Fruit fly (Drosophila melanogaster) whole organism, embryonic: Measurements from ENCODE around the gene Est-P.

Experiments
- Ada2b ChIP-seq: fragments of 200-800 bp; sonication (Bioruptor generic); IDR thresholded peaks from 2 replicates; pipeline ENCODE4 v1.3.6; 2022; ENCODE audit warnings: missing biosample characterization, missing genetic modification characterization
- B-H2 ChIP-seq: fragments of 200-800 bp; sonication (Bioruptor generic); optimal IDR thresholded peaks from 2 replicates; lab custom pipeline; 2018; ENCODE audit warnings: missing biosample characterization, mild to moderate bottlenecking, missing genetic modification characterization
- CG10147 ChIP-seq: fragments of 200-800 bp; sonication (Bioruptor generic); optimal IDR thresholded peaks from 2 replicates; lab custom pipeline; 2019; ENCODE audit warnings: missing biosample characterization, mild to moderate bottlenecking, missing genetic modification characterization, moderate library complexity
- CG11093 ChIP-seq: fragments of 200-800 bp; sonication (Bioruptor generic); IDR thresholded peaks from 3 replicates; pipeline ENCODE4 v1.3.6; 2022; ENCODE audit warnings: missing biosample characterization, missing genetic modification characterization
- CG11695 ChIP-seq: fragments of 200-800 bp; sonication (Bioruptor generic); IDR thresholded peaks from 3 replicates; pipeline ENCODE4 v1.3.6; 2022; ENCODE audit warnings: missing biosample characterization, missing genetic modification characterization
- CG14014 ChIP-seq: fragments of 200-800 bp; sonication (Bioruptor generic); IDR thresholded peaks from 2 replicates; pipeline ENCODE4 v1.3.6; 2022; ENCODE audit warnings: missing biosample characterization, missing genetic modification characterization
- CG14050 ChIP-seq: fragments of 200-800 bp; sonication (Bioruptor generic); IDR thresholded peaks from 3 replicates; pipeline ENCODE4 v1.3.6; 2022; ENCODE audit warnings: missing biosample characterization, missing genetic modification characterization
- CG31224 ChIP-seq: fragments of 200-800 bp; sonication (Bioruptor generic); IDR thresholded peaks from 2 replicates; pipeline ENCODE4 v1.3.6; 2022; ENCODE audit warnings: missing biosample characterization, missing genetic modification characterization
- CG33557 ChIP-seq: fragments of 200-800 bp; sonication (Bioruptor generic); optimal IDR thresholded peaks from 2 replicates; lab custom pipeline; 2019; ENCODE audit warnings: missing biosample characterization, mild to moderate bottlenecking, missing genetic modification characterization, moderate library complexity
- CG3995 ChIP-seq: fragments of 200-800 bp; sonication (Bioruptor generic); optimal IDR thresholded peaks from 3 replicates; lab custom pipeline; 2016; ENCODE audit warnings: missing biosample characterization, missing genetic modification characterization
- CG4424 ChIP-seq: fragments of 200-800 bp; sonication (Bioruptor generic); optimal IDR thresholded peaks from 3 replicates; lab custom pipeline; 2016; ENCODE audit warnings: missing biosample characterization, missing genetic modification characterization
- CG4820 ChIP-seq: fragments of 200-800 bp; sonication (Bioruptor generic); optimal IDR thresholded peaks from 3 replicates; lab custom pipeline; 2016; ENCODE audit warnings: missing biosample characterization, missing genetic modification characterization
- CG4854 ChIP-seq: fragments of 200-800 bp; sonication (Bioruptor generic); optimal IDR thresholded peaks from 2 replicates; lab custom pipeline; 2016; ENCODE audit warnings: missing biosample characterization, missing genetic modification characterization, inconsistent platforms
- CG7556 ChIP-seq: fragments of 200-800 bp; sonication (Bioruptor generic); optimal IDR thresholded peaks from 2 replicates; lab custom pipeline; 2017; ENCODE audit warnings: missing biosample characterization, mild to moderate bottlenecking, missing genetic modification characterization
- CG7786 ChIP-seq: fragments of 200-800 bp; sonication (Bioruptor generic); optimal IDR thresholded peaks from 2 replicates; lab custom pipeline; 2016; ENCODE audit warnings: missing biosample characterization, missing genetic modification characterization
- Camta ChIP-seq: fragments of 200-800 bp; sonication (Bioruptor generic); optimal IDR thresholded peaks from 2 replicates; lab custom pipeline; 2016; ENCODE audit warnings: missing biosample characterization, missing genetic modification characterization
- CrebB ChIP-seq: fragments of 200-800 bp; sonication (Bioruptor generic); optimal IDR thresholded peaks from 3 replicates; lab custom pipeline; 2018; ENCODE audit warnings: missing biosample characterization, mild to moderate bottlenecking, missing genetic modification characterization
- Dad ChIP-seq: fragments of 200-800 bp; sonication (Bioruptor generic); optimal IDR thresholded peaks from 3 replicates; lab custom pipeline; 2016; ENCODE audit warnings: missing biosample characterization, missing genetic modification characterization
- H15 ChIP-seq: fragments of 200-800 bp; sonication (Bioruptor generic); IDR thresholded peaks from 3 replicates; pipeline ENCODE4 v1.3.6; 2022; ENCODE audit warnings: missing biosample characterization, missing genetic modification characterization
- HLH54F ChIP-seq: fragments of 200-800 bp; sonication (Bioruptor generic); optimal IDR thresholded peaks from 3 replicates; lab custom pipeline; 2016; ENCODE audit warnings: missing biosample characterization, missing genetic modification characterization
- Med ChIP-seq: fragments of 200-800 bp; sonication (Bioruptor generic); peaks from one replicate; lab custom pipeline; 2016; ENCODE audit warnings: missing biosample characterization, missing genetic modification characterization, mild to moderate bottlenecking, inconsistent platforms, moderate library complexity
- NfI ChIP-seq: fragments of 200-800 bp; sonication (Bioruptor generic); optimal IDR thresholded peaks from 3 replicates; lab custom pipeline; 2018; ENCODE audit warnings: missing biosample characterization, mild to moderate bottlenecking, missing genetic modification characterization, moderate library complexity
- Oaz ChIP-seq: fragments of 200-800 bp; sonication (Bioruptor generic); IDR thresholded peaks from 2 replicates; pipeline ENCODE4 v1.3.6; 2022; ENCODE audit warnings: missing biosample characterization, missing genetic modification characterization
- Poxn ChIP-seq: fragments of 200-800 bp; sonication (Bioruptor generic); IDR thresholded peaks from 2 replicates; pipeline ENCODE4 v1.3.6; 2022; ENCODE audit warnings: missing biosample characterization, missing genetic modification characterization
- Ptx1 ChIP-seq: fragments of 200-800 bp; sonication (Bioruptor generic); IDR thresholded peaks from 2 replicates; pipeline ENCODE4 v1.3.6; 2022; ENCODE audit warnings: missing biosample characterization, missing genetic modification characterization
- Rfx ChIP-seq: fragments of 200-800 bp; sonication (Bioruptor generic); IDR thresholded peaks from 2 replicates; pipeline ENCODE4 v1.3.6; 2022; ENCODE audit warnings: missing biosample characterization, missing genetic modification characterization
- Sry-δ ChIP-seq: fragments of 200-800 bp; sonication (Bioruptor generic); optimal IDR thresholded peaks from 2 replicates; lab custom pipeline; 2016; ENCODE audit warnings: missing biosample characterization, missing genetic modification characterization
- Stat92E ChIP-seq, 3 experiments: fragments of >200 bp in 2 of 3; fragments of 200-800 bp in 1 of 3; sonication (Bioruptor generic) in 1 of 3; optimal IDR thresholded peaks; 2 replicates each; lab custom pipeline; 2017 to 2019; ENCODE audit warnings: missing biosample characterization in 3 of 3, missing genetic modification characterization in 3 of 3, mild to moderate bottlenecking in 1 of 3, moderate library complexity in 1 of 3
- ap ChIP-seq: fragments of 200-800 bp; sonication (Bioruptor generic); IDR thresholded peaks from 2 replicates; pipeline ENCODE4 v1.3.6; 2022; ENCODE audit warnings: missing biosample characterization, missing genetic modification characterization
- ara ChIP-seq: fragments of 200-800 bp; sonication (Bioruptor generic); IDR thresholded peaks from 2 replicates; pipeline ENCODE4 v1.3.6; 2022; ENCODE audit warnings: missing biosample characterization, missing genetic modification characterization
- bigmax ChIP-seq: fragments of 200-800 bp; sonication (Bioruptor generic); optimal IDR thresholded peaks from 2 replicates; lab custom pipeline; 2018; ENCODE audit warnings: missing biosample characterization, mild to moderate bottlenecking, missing genetic modification characterization
- bowl ChIP-seq: fragments of 200-800 bp; sonication (Bioruptor generic); IDR thresholded peaks from 2 replicates; pipeline ENCODE4 v1.3.6; 2022; ENCODE audit warnings: missing biosample characterization, missing genetic modification characterization
- danr ChIP-seq: fragments of 200-800 bp; sonication (Bioruptor generic); IDR thresholded peaks from 2 replicates; pipeline ENCODE4 v1.3.6; 2022; ENCODE audit warnings: missing biosample characterization, missing genetic modification characterization
- dm ChIP-seq: fragments of 200-800 bp; sonication (Bioruptor generic); optimal IDR thresholded peaks from 3 replicates; lab custom pipeline; 2016; ENCODE audit warnings: missing biosample characterization, missing genetic modification characterization
- dmrt11E ChIP-seq: fragments of 200-800 bp; sonication (Bioruptor generic); optimal IDR thresholded peaks from 3 replicates; lab custom pipeline; 2018; ENCODE audit warnings: missing biosample characterization, mild to moderate bottlenecking, missing genetic modification characterization, moderate library complexity
- ftz-f1 ChIP-seq: fragments of 200-800 bp; sonication (Bioruptor generic); optimal IDR thresholded peaks from 2 replicates; lab custom pipeline; 2016; ENCODE audit warnings: missing biosample characterization, missing genetic modification characterization
- gro ChIP-seq: fragments of 200-800 bp; sonication (Bioruptor generic); optimal IDR thresholded peaks from 2 replicates; lab custom pipeline; 2016; ENCODE audit warnings: missing biosample characterization, missing genetic modification characterization
- gsb ChIP-seq: fragments of 200-800 bp; sonication (Bioruptor generic); IDR thresholded peaks from 2 replicates; pipeline ENCODE4 v1.3.6; 2022; ENCODE audit warnings: missing biosample characterization, missing genetic modification characterization
- gt ChIP-seq: fragments of 200-800 bp; sonication (Bioruptor generic); IDR thresholded peaks from 2 replicates; pipeline ENCODE4 v1.3.6; 2022; ENCODE audit warnings: missing biosample characterization, missing genetic modification characterization
- hb ChIP-seq: fragments of 200-800 bp; sonication (Bioruptor generic); IDR thresholded peaks from 3 replicates; pipeline ENCODE4 v1.3.6; 2022; ENCODE audit warnings: missing biosample characterization, missing genetic modification characterization; ENCODE audit not compliant: partially characterized antibody
- lmd ChIP-seq: fragments of 200-800 bp; sonication (Bioruptor generic); IDR thresholded peaks from 2 replicates; pipeline ENCODE4 v1.3.6; 2022; ENCODE audit warnings: missing biosample characterization, missing genetic modification characterization
- lola ChIP-seq, 3 experiments: fragments of >200 bp in 2 of 3; fragments of 200-800 bp in 1 of 3; sonication (Bioruptor generic) in 1 of 3; optimal IDR thresholded peaks; 2 replicates each; lab custom pipeline; 2017 to 2019; ENCODE audit warnings: missing biosample characterization in 3 of 3, missing genetic modification characterization in 3 of 3, mild to moderate bottlenecking in 1 of 3, moderate library complexity in 1 of 3
- oc ChIP-seq: fragments of 200-800 bp; sonication (Bioruptor generic); optimal IDR thresholded peaks from 2 replicates; lab custom pipeline; 2018; ENCODE audit warnings: missing biosample characterization, mild to moderate bottlenecking, missing genetic modification characterization, moderate library complexity
- prd ChIP-seq, 3 experiments: fragments of >200 bp in 2 of 3; fragments of 200-800 bp in 1 of 3; sonication (Bioruptor generic) in 1 of 3; optimal IDR thresholded peaks in 2 of 3; IDR thresholded peaks in 1 of 3; 2 replicates in 2 of 3; 3 replicates in 1 of 3; pipeline versions ENCODE4 v1.3.6 to Lab custom; 2017 to 2022; ENCODE audit warnings: missing biosample characterization in 1 of 3, missing genetic modification characterization in 1 of 3
- row ChIP-seq: fragments of 200-800 bp; sonication (Bioruptor generic); IDR thresholded peaks from 3 replicates; pipeline ENCODE4 v1.3.6; 2022; ENCODE audit warnings: missing biosample characterization, missing genetic modification characterization
- sens ChIP-seq: fragments of 200-800 bp; sonication (Bioruptor generic); peaks from one replicate; lab custom pipeline; 2016; ENCODE audit warnings: missing biosample characterization, missing genetic modification characterization
- sisA ChIP-seq: fragments of 200-800 bp; sonication (Bioruptor generic); IDR thresholded peaks from 2 replicates; pipeline ENCODE4 v1.3.6; 2022; ENCODE audit warnings: missing biosample characterization, missing genetic modification characterization
- so ChIP-seq: fragments of 200-800 bp; sonication (Bioruptor generic); IDR thresholded peaks from 3 replicates; pipeline ENCODE4 v1.3.6; 2022; ENCODE audit warnings: missing biosample characterization, missing genetic modification characterization
- tll ChIP-seq, 2 experiments: fragments of 200-800 bp in 1 of 2; fragments of >200 bp in 1 of 2; sonication (Bioruptor generic) in 1 of 2; optimal IDR thresholded peaks; 2 replicates each; lab custom pipeline; 2017 to 2019; ENCODE audit warnings: missing biosample characterization in 2 of 2, missing genetic modification characterization in 2 of 2, mild to moderate bottlenecking in 1 of 2, moderate library complexity in 1 of 2
- trem ChIP-seq: fragments of 200-800 bp; optimal IDR thresholded peaks from 3 replicates; lab custom pipeline; 2019; ENCODE audit warnings: missing biosample characterization, mild to moderate bottlenecking, missing genetic modification characterization, moderate library complexity
- wek ChIP-seq: fragments of 200-800 bp; sonication (Bioruptor generic); optimal IDR thresholded peaks from 3 replicates; lab custom pipeline; 2018; ENCODE audit warnings: missing biosample characterization, mild to moderate bottlenecking, missing genetic modification characterization, moderate library complexity
- zfh1 ChIP-seq: fragments of 200-800 bp; sonication (Bioruptor generic); IDR thresholded peaks from 3 replicates; pipeline ENCODE4 v1.3.6; 2022; ENCODE audit warnings: missing biosample characterization, missing genetic modification characterization

Gene Est-P

dm6 chr3L:12162156-12162682 is 28.3 kb upstream of the Est-P start (continued):
- TF ChIP-seq oc (tag; lab: Kevin White, UChicago) = no peak
- TF ChIP-seq HLH54F = no peak
- TF ChIP-seq bowl (GFP tag; lab: Robert Waterston, UW) = no peak
- no peak for TF ChIP-seq CG11695 (GFP tag; lab: Robert Waterston, UW)
- no peak for TF ChIP-seq bigmax
- TF ChIP-seq so (GFP tag; lab: Robert Waterston, UW) = 0 out of 3 replicates have a peak, but pooled peaks have one; percentile 3
- TF ChIP-seq CG33557 (GFP tag; lab: Kevin White, UChicago) = no peak
- TF ChIP-seq CG4424 (GFP tag; lab: Kevin White, UChicago) = no peak
- TF ChIP-seq danr (GFP tag; lab: Robert Waterston, UW) = no peak
- no peak for TF ChIP-seq CG4854 (GFP tag; lab: Kevin White, UChicago)
- no peak for TF ChIP-seq Sry-δ (GFP tag; lab: Kevin White, UChicago)
- TF ChIP-seq B-H2 (GFP tag; lab: Kevin White, UChicago) = no peak
- no peak for TF ChIP-seq Camta
- no peak for TF ChIP-seq hb
- peak; percentile 13; the same call in 1 of the 2 replicates for TF ChIP-seq Rfx (GFP tag; lab: Robert Waterston, UW)
- no peak for TF ChIP-seq CG11093 (GFP tag; lab: Robert Waterston, UW)
- no peak for TF ChIP-seq ftz-f1
- no peak for TF ChIP-seq Dad (GFP tag; lab: Kevin White, UChicago)
- TF ChIP-seq dm = no peak
- TF ChIP-seq tll (GFP tag; optimal IDR thresholded peaks at IDR 0.05; lab: Kevin White, UChicago) = no peak
- no peak for TF ChIP-seq ap (GFP tag; lab: Robert Waterston, UW)
- TF ChIP-seq CG4820 = no peak
- TF ChIP-seq CG3995 (GFP tag; lab: Kevin White, UChicago) = no peak
- TF ChIP-seq Poxn (GFP tag; lab: Robert Waterston, UW) = no peak
- TF ChIP-seq wek = no peak

- TF ChIP-seq gt (GFP tag; lab: Robert Waterston, UW) = no peak
- TF ChIP-seq CrebB (tag; lab: Kevin White, UChicago) = no peak
- no peak for TF ChIP-seq CG31224 (GFP tag; lab: Robert Waterston, UW)
- no peak for TF ChIP-seq CG14014 (GFP tag; lab: Robert Waterston, UW)
- no peak for TF ChIP-seq CG7786 (GFP tag; lab: Kevin White, UChicago)
- TF ChIP-seq Med (GFP tag; lab: Kevin White, UChicago) = peak; percentile 49
- TF ChIP-seq Oaz (GFP tag; lab: Robert Waterston, UW) = no peak
- TF ChIP-seq CG10147 (GFP tag; lab: Kevin White, UChicago) = no peak
- TF ChIP-seq ara (GFP tag; lab: Robert Waterston, UW) = no peak
- TF ChIP-seq H15 (GFP tag; lab: Robert Waterston, UW) = 0 out of 3 replicates have a peak, but pooled peaks have one; percentile 25
- no peak for TF ChIP-seq gsb (GFP tag; lab: Robert Waterston, UW)
- no peak for TF ChIP-seq sisA (GFP tag; lab: Robert Waterston, UW)
- no peak for TF ChIP-seq prd (optimal IDR thresholded peaks at IDR 0.05; lab: Kevin White, UChicago)
- TF ChIP-seq prd (GFP tag; IDR thresholded peaks at IDR 0.05; lab: Robert Waterston, UW) = 0 out of 3 replicates have a peak, but pooled peaks have one; percentile 22
- TF ChIP-seq NfI (GFP tag; lab: Kevin White, UChicago) = no peak
- no peak for TF ChIP-seq dmrt11E (tag; lab: Kevin White, UChicago)
- TF ChIP-seq Stat92E (GFP tag; optimal IDR thresholded peaks at IDR 0.05; lab: Kevin White, UChicago) = no peak
- TF ChIP-seq row (GFP tag; lab: Robert Waterston, UW) = peak; percentile 13; the same call in 1 of the 3 replicates
- peak; percentile 31 for TF ChIP-seq CG7556 (GFP tag; lab: Kevin White, UChicago)
- no peak for TF ChIP-seq gro
- no peak for TF ChIP-seq zfh1 (GFP tag; lab: Robert Waterston, UW)
- peak; percentile 13; the same call in 1 of the 3 replicates for TF ChIP-seq CG14050
- TF ChIP-seq Ada2b = no peak
- TF ChIP-seq Ptx1 (GFP tag; lab: Robert Waterston, UW) = peak; percentile 36; the same call in 1 of the 2 replicates
- no peak for TF ChIP-seq lola (GFP tag; optimal IDR thresholded peaks at IDR 0.05; lab: Kevin White, UChicago)
- TF ChIP-seq lmd = 0 out of 2 replicates have a peak, but pooled peaks have one; percentile 15
- TF ChIP-seq sens (GFP tag; lab: Kevin White, UChicago) = peak; percentile 68
- TF ChIP-seq trem (tag; lab: Kevin White, UChicago) = no peak
Measured at dm6 chr3L:12163082-12163481, 27.5 kb upstream of the Est-P start.
